Worm (Caenorhabditis elegans) whole organism, L1 larva: ENCODE results near the gene T09A5.15.

Experiments used
- C34B4.2 ChIP-seq: sonication (generic microtip); optimal IDR thresholded peaks from 2 replicates; lab custom pipeline; 2017; ENCODE audit warnings: mild to moderate bottlenecking, missing genetic modification characterization, missing compliant biosample characterization
- Y116A8C.19 ChIP-seq: sonication (generic microtip); optimal IDR thresholded peaks from 2 replicates; lab custom pipeline; 2016; ENCODE audit warnings: missing compliant biosample characterization, missing genetic modification characterization, borderline replicate concordance
- aly-2 ChIP-seq: fragments of 150-350 bp; optimal IDR thresholded peaks from 2 replicates; lab custom pipeline; 2014; ENCODE audit warnings: missing biosample characterization, missing genetic modification characterization
- ama-1 ChIP-seq: fragments of 150-350 bp; optimal IDR thresholded peaks from 2 replicates; lab custom pipeline; 2014
- ceh-8 ChIP-seq: fragments of 200-800 bp; sonication (Bioruptor generic); optimal IDR thresholded peaks from 2 replicates; lab custom pipeline; 2018; ENCODE audit warnings: mild to moderate bottlenecking, missing genetic modification characterization, moderate library complexity, missing compliant biosample characterization
- dsc-1 ChIP-seq: sonication (generic microtip); optimal IDR thresholded peaks from 2 replicates; lab custom pipeline; 2016; ENCODE audit warnings: mild to moderate bottlenecking, missing genetic modification characterization, missing compliant biosample characterization
- efl-1 ChIP-seq, 4 experiments: fragments of 150-350 bp; optimal IDR thresholded peaks in 3 of 4; peaks in 1 of 4; 1 replicate in 1 of 4; 2 replicates in 3 of 4; lab custom pipeline; 2014; ENCODE audit warnings: missing biosample characterization in 2 of 4, missing genetic modification characterization in 2 of 4, missing genetic modification reagents in 2 of 4
- efl-3 ChIP-seq: fragments of 200-800 bp; sonication (Bioruptor generic); optimal IDR thresholded peaks from 2 replicates; lab custom pipeline; 2018; ENCODE audit warnings: mild to moderate bottlenecking, missing genetic modification characterization, missing compliant biosample characterization
- egl-13 ChIP-seq: sonication (generic microtip); optimal IDR thresholded peaks from 2 replicates; lab custom pipeline; 2016; ENCODE audit warnings: missing genotype, missing genetic modification reagents, missing genetic modification characterization, missing compliant biosample characterization
- ets-5 ChIP-seq: fragments of 200-800 bp; sonication (Bioruptor generic); IDR thresholded peaks from 2 replicates; pipeline ENCODE4 v1.3.6; 2022; ENCODE audit warnings: missing genetic modification characterization, missing compliant biosample characterization
- fkh-10 ChIP-seq: sonication (generic microtip); optimal IDR thresholded peaks from 2 replicates; lab custom pipeline; 2017; ENCODE audit warnings: missing biosample characterization, missing genetic modification reagents, missing genetic modification characterization
- irx-1 ChIP-seq: sonication (generic microtip); optimal IDR thresholded peaks from 2 replicates; lab custom pipeline; 2016; ENCODE audit warnings: missing genetic modification characterization, missing compliant biosample characterization
- jun-1 ChIP-seq: fragments of 150-350 bp; optimal IDR thresholded peaks from 2 replicates; lab custom pipeline; 2014; ENCODE audit warnings: missing biosample characterization, missing genetic modification reagents, missing genetic modification characterization
- lin-39 ChIP-seq: fragments of 150-350 bp; optimal IDR thresholded peaks from 2 replicates; lab custom pipeline; 2014; ENCODE audit warnings: missing biosample characterization, missing genetic modification reagents, missing genetic modification characterization
- lsy-2 ChIP-seq, 2 experiments: fragments of 150-350 bp; optimal IDR thresholded peaks; 2 replicates each; lab custom pipeline; 2014; ENCODE audit warnings: missing biosample characterization in 2 of 2, missing genetic modification characterization in 2 of 2
- nhr-28 ChIP-seq: fragments of 150-350 bp; optimal IDR thresholded peaks from 2 replicates; lab custom pipeline; 2014; ENCODE audit warnings: missing biosample characterization, missing genetic modification characterization
- nhr-47 ChIP-seq: sonication (generic microtip); optimal IDR thresholded peaks from 2 replicates; lab custom pipeline; 2016; ENCODE audit warnings: mild to moderate bottlenecking, missing genetic modification characterization, moderate library complexity, missing compliant biosample characterization
- nhr-76 ChIP-seq: sonication (generic microtip); optimal IDR thresholded peaks from 2 replicates; lab custom pipeline; 2017; ENCODE audit warnings: missing biosample characterization, missing genetic modification characterization
- nhr-84 ChIP-seq: sonication (generic microtip); optimal IDR thresholded peaks from 2 replicates; lab custom pipeline; 2017; ENCODE audit warnings: missing biosample characterization, missing genetic modification characterization
- pax-3 ChIP-seq: fragments of 200-800 bp; sonication (Bioruptor generic); optimal IDR thresholded peaks from 2 replicates; lab custom pipeline; 2018; ENCODE audit warnings: mild to moderate bottlenecking, missing genetic modification characterization, moderate library complexity, missing compliant biosample characterization
- rnt-1 ChIP-seq: sonication (generic microtip); optimal IDR thresholded peaks from 2 replicates; lab custom pipeline; 2016; ENCODE audit warnings: mild to moderate bottlenecking, missing genetic modification characterization, moderate library complexity, missing compliant biosample characterization
- snu-23 ChIP-seq: sonication (generic microtip); optimal IDR thresholded peaks from 2 replicates; lab custom pipeline; 2016; ENCODE audit warnings: missing genetic modification characterization, missing compliant biosample characterization
- sptf-1 ChIP-seq: fragments of 150-350 bp; optimal IDR thresholded peaks from 2 replicates; lab custom pipeline; 2014; ENCODE audit warnings: missing biosample characterization, missing genetic modification characterization
- sup-37 ChIP-seq: fragments of 200-800 bp; sonication (Bioruptor generic); optimal IDR thresholded peaks from 2 replicates; lab custom pipeline; 2018; ENCODE audit warnings: mild to moderate bottlenecking, missing genetic modification characterization, missing compliant biosample characterization
- tlp-1 ChIP-seq: fragments of 150-350 bp; optimal IDR thresholded peaks from 2 replicates; lab custom pipeline; 2014; ENCODE audit warnings: missing biosample characterization, missing genetic modification characterization
- unc-130 ChIP-seq: fragments of 150-350 bp; optimal IDR thresholded peaks from 2 replicates; lab custom pipeline; 2017; ENCODE audit warnings: missing biosample characterization, missing genetic modification characterization, inconsistent platforms
- vab-15 ChIP-seq: sonication (generic microtip); optimal IDR thresholded peaks from 2 replicates; lab custom pipeline; 2017; ENCODE audit warnings: missing genotype, mild to moderate bottlenecking, missing genetic modification characterization, missing compliant biosample characterization
- ztf-11 ChIP-seq, 2 experiments: sonication (generic microtip); optimal IDR thresholded peaks; 2 replicates each; lab custom pipeline; 2016 to 2017; ENCODE audit warnings: missing genetic modification characterization in 2 of 2, missing biosample characterization in 1 of 2, missing compliant biosample characterization in 1 of 2
- ztf-4 ChIP-seq: fragments of 150-350 bp; optimal IDR thresholded peaks from 2 replicates; lab custom pipeline; 2014; ENCODE audit warnings: missing biosample characterization, missing genetic modification characterization

T09A5.15 gene

DNA sequence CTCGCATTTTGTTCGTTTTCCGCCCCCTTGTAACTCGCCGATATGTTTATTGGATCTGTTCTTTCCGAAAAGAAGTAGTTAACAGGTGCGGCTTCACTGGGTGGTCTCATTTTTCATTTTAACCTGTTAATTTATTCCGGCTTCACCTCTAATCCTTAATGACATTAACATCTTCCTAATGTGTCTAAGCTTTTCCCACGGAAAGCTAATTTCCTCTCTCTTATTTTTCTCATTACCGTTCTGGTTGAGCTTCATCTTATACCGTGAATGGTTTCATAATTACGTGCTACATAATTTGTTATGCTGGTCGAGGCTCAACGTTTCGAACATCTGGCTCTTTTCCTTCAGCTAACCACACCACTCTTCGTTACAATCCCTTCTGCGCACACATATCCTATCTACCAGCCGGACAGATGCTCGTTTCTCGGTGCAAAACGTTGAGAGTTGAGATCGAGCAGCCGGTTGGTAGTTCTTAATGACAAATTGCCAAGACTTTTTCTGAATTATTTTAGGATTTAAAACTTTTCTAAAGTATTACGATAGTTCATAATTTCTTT is 48.3 kb upstream of the T09A5.15 start:
- TF ChIP-seq efl-1 (optimal IDR thresholded peaks at IDR 0.05; lab: Kevin White, UChicago) (no peak), efl-1 (GFP tag; optimal IDR thresholded peaks at IDR 0.05 in 1 of 2; lab: Kevin White, UChicago) (peak in 1 of 2 experiments; percentile 38), pax-3 (tag; lab: Kevin White, UChicago) (no peak), snu-23 (GFP tag; lab: Kevin White, UChicago) (no peak), fkh-10 (GFP tag; lab: Kevin White, UChicago) (no peak), aly-2 (tag; lab: Kevin White, UChicago) (no peak), irx-1 (tag; lab: Kevin White, UChicago) (no peak), egl-13 (tag; lab: Kevin White, UChicago) (no peak)

DNA sequence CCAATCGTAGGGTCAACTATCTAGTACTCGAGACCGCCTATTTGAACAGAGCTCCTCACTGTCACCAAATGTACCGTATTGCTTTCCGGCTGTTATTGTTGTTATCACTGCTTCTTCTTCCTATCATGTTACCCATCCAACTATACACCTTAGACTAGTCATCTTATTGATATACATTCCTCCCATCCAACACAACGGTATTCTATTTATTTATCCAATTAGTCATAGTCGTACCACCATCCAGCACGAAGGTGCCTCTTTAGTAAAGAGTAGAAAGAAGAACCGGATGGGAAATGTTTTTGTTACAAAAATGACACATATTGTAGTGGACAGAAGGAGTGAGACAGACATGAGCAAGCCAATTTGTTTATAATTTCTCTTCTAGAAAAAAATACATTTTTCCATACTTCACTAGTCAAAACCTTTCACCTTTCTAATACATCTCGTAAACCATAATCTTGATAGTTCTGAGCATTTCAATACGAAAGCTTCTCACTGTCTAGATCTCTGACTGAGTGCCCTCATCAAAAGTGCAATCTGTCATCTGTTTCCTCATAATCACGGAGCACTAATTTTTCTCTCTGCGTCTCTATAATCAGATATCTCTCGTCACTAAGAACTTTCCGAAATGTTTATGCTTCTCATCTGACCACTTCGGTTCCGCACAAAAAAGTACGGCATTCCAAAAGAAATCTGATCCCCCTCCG is 47.4 kb upstream of the T09A5.15 start:
- TF ChIP-seq nhr-47 (tag; lab: Kevin White, UChicago) (no peak), efl-1 (optimal IDR thresholded peaks at IDR 0.05; lab: Kevin White, UChicago) (no peak), efl-1 (GFP tag; optimal IDR thresholded peaks at IDR 0.05 in 1 of 2; lab: Kevin White, UChicago) (peak in 1 of 2 experiments; percentile 50)

DNA sequence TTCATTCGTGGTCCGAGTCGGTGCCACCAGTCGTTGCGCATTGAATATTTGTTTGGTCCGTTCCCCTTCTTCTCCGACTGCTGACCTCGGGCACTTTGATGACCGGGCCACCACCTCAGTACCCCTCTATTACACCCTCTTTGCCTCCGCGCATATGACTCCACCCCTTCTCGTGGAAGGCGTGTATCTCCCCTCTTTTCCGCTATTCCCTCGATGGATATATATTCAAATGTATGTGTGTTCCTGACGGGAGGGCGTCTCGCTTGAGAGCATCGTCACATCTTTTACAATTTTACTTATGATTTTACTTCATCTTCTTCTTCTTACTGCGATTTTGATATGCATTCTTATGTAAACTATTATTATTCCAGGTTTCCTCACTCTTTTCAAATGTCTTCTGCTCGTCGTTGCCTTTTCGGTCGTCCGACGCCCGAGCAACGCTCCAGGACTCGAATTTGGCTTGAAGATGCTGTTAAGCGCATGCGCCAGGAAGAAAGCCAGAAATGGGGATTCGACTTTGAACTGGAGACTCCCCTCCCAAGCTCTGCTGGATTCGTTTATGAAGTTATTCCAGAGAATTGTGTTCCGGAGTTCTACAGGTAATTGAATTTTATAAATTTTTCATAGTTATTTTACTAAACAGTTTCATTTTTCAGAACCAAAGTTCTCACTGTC is 46.8 kb upstream of the T09A5.15 start, which contains the start of gene cki-1:
TSS of gene cki-1 (plus strand) at position 372 of the 675 bp plus-strand sequence.
- TF ChIP-seq ets-5 = no peak
- no peak for TF ChIP-seq nhr-76 (tag; lab: Kevin White, UChicago)
- peak; percentile 4 for TF ChIP-seq rnt-1 (tag; lab: Kevin White, UChicago)
- no peak for TF ChIP-seq sup-37 (GFP tag; lab: Kevin White, UChicago)
- TF ChIP-seq Y116A8C.19 = no peak
- no peak for TF ChIP-seq lin-39 (tag; lab: Kevin White, UChicago)
- TF ChIP-seq ztf-4 (tag; lab: Kevin White, UChicago) = no peak
- TF ChIP-seq vab-15 (tag; lab: Kevin White, UChicago) = no peak
- no peak for TF ChIP-seq nhr-84 (tag; lab: Kevin White, UChicago)
- TF ChIP-seq sptf-1 (tag; lab: Kevin White, UChicago) = no peak
- TF ChIP-seq unc-130 (tag; lab: Kevin White, UChicago) = no peak
- TF ChIP-seq lsy-2 (tag; optimal IDR thresholded peaks at IDR 0.05; lab: Kevin White, UChicago) = no peak
- no peak for TF ChIP-seq nhr-28 (tag; lab: Kevin White, UChicago)
- TF ChIP-seq ztf-11 (tag; optimal IDR thresholded peaks at IDR 0.05; lab: Kevin White, UChicago) = peak in 1 of 2 experiments; percentile 22
- TF ChIP-seq C34B4.2 (tag; lab: Kevin White, UChicago) = no peak
- TF ChIP-seq, all 84 proteins: peak for 2

DNA sequence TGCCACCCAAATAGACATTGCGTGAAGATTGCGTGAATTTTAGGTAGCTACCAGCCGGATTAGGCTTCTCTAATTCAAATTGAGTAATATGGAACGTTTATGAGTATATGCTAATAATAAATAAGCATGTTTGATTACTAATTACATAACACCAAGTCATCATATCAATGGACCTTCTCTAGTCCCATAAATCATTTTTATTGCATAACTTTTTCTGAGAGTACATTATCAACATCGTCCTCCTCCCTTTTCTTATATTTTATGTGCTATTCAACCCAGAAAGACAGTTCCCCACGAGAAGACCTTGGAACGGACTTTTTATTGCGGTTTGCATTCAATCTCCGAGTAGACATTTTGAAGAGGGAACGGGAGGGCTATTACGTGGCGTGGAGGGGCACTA is 45.4 kb upstream of the T09A5.15 start:
- no peak for TF ChIP-seq irx-1 (tag; lab: Kevin White, UChicago)
- TF ChIP-seq ama-1 (lab: Kevin White, UChicago) = peak; percentile 7

DNA sequence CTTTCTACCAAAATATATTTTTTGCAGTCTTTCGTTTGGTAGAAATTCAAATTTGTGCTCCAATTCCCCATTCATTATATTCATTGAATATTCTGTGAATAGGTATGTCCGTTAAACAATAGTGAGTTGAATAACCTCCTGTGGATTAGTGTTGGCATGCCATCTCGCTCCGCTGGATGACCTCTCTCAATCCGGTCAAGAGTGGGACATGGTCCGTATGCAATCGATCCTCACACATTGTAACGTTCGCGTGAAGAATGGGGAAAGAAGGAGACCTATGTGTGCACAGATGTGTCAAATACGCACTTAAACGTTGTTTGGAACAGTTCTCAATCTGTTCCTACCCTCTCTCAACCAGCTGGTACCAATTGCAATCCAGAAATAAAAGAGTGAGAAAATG is 44.5 kb upstream of the T09A5.15 start:
- no peak for TF ChIP-seq egl-13 (tag; lab: Kevin White, UChicago)
- TF ChIP-seq jun-1 (tag; lab: Kevin White, UChicago) = no peak
- no peak for TF ChIP-seq tlp-1 (tag; lab: Kevin White, UChicago)
- TF ChIP-seq, all 84 proteins: peak for 0

DNA sequence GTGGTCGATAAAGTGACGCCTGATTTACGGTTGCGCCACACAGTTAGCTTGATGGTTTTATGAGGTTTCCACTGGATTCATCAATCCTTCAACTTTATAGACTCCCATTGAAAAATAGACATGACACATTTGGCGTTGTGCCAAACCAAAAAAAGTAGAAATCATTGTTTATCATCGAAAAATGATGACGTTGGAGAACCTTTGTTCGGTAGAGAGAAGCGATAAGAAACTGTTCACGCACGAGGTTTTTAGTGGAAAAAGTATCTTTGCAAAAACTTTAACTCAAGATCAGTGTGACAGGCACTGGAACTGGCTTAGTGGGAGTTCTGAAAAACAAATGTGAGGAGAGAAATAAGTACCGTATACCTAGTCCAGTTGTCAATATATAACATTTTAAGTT is 44.1 kb upstream of the T09A5.15 start:
- TF ChIP-seq dsc-1 (tag; lab: Kevin White, UChicago) = no peak
- no peak for TF ChIP-seq nhr-76 (tag; lab: Kevin White, UChicago)
- no peak for TF ChIP-seq irx-1 (tag; lab: Kevin White, UChicago)
- TF ChIP-seq efl-3 (GFP tag; lab: Kevin White, UChicago) = no peak
- TF ChIP-seq ceh-8 (GFP tag; lab: Kevin White, UChicago) = no peak
